Worm (Caenorhabditis elegans): Measurements from ENCODE around the gene sams-3.

Gene sams-3

DNA sequence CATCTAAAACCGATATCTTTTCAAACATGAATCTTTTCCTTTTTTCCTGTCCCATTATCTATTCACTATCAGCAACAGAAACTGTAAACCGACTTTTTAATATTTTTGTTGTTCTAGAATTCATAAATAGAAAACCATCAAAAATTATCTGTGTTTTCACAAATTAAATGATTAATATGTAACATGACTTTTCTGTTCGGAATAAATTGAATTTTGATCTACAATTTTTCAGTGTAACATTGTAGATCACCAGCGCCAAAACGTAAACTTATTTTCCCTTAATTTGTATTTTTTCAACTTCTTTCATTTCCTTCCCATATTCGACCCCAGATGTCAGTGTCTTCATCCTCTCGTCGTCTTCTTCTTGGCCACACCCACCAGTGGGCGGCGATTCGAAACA lies 42.8 kb downstream of the sams-3 start, which contains the start of gene H04M03.3:
Gene H04M03.3 (plus strand): TSS at position 301 of the 400 bp plus-strand sequence.
- TF ChIP-seq ama-1 (optimal IDR thresholded peaks at IDR 0.05) (no peak), mdl-1 (tag; optimal IDR thresholded peaks at IDR 0.05) (no peak), peb-1 (tag; optimal IDR thresholded peaks at IDR 0.05) (no peak), fos-1 (tag; optimal IDR thresholded peaks at IDR 0.05) (no peak), unc-62 (GFP tag; optimal IDR thresholded peaks at IDR 0.05) (no peak), nhr-23 (tag; optimal IDR thresholded peaks at IDR 0.05) (no peak), Y55F3AM.14 (GFP tag; optimal IDR thresholded peaks at IDR 0.05) (no peak)

DNA sequence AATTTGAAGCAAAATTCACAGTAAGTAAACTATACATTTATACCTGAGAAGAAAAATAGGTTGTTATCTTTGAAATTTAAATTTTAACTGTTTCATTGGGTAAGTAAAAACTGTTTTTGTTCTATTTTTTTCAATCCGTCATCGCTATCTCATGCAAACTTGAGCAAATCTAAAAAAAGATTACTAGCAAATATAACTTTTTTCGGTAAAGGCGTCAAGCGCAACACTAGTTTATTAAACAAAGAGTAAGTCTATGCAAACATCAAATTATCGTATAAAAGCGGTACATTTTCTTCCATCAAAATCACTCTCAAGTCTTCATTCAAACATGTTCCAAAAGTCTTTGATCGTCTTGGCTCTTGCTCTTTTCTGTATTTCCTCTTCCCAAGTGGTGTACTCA lies 46.7 kb downstream of the sams-3 start, which contains the start of gene nspb-6:
Gene nspb-6 (plus strand): TSS at position 301 of the 400 bp plus-strand sequence.
- no peak for TF ChIP-seq aly-2 (tag; optimal IDR thresholded peaks at IDR 0.05)
- TF ChIP-seq snpc-4 (tag; optimal IDR thresholded peaks at IDR 0.05), result no peak
- no peak for TF ChIP-seq ztf-4 (tag; optimal IDR thresholded peaks at IDR 0.05)
- no peak for TF ChIP-seq dmd-4 (tag; optimal IDR thresholded peaks at IDR 0.05)
- TF ChIP-seq peb-1 (tag; optimal IDR thresholded peaks at IDR 0.05), result no peak
- TF ChIP-seq ceh-82 (tag; optimal IDR thresholded peaks at IDR 0.05), result no peak
- no peak for TF ChIP-seq ztf-11 (tag; optimal IDR thresholded peaks at IDR 0.05)
- TF ChIP-seq zag-1 (tag; optimal IDR thresholded peaks at IDR 0.05), result no peak

DNA sequence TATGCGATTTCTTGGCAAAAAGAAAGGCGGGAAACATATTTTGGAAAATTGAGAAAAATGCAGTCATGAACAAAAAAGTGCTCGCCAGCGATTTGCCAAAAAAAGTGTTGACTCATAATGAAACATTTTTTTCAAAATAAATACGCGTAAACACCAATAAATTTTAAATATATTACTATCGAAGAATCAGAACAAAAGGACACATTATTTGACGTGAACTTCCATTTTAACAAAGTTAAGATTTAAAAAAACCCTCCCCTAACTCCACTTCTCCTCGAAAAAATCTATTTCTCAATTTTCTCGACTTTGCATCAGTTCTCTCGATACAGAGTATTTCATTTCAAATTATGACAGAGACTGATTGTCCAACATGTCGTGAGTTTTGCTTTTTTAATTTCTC lies 47.9 kb downstream of the sams-3 start, which contains the start of gene pck-3:
Gene pck-3 (plus strand): TSS at position 301 of the 400 bp plus-strand sequence.
- TF ChIP-seq skn-1 (tag; optimal IDR thresholded peaks at IDR 0.05) (no peak), snpc-4 (tag; optimal IDR thresholded peaks at IDR 0.05) (no peak), nhr-11 (tag; optimal IDR thresholded peaks at IDR 0.05) (no peak), lin-11 (tag; optimal IDR thresholded peaks at IDR 0.05) (no peak)
